Worm (Caenorhabditis elegans) whole organism, L2 larva: ENCODE data around the gene hot-9.
"Not testable (repeated sequence)": the region's sequence is repeated elsewhere in the genome, so short reads cannot be mapped to it uniquely, and the experiment has no call there.

Experiments
- crh-2 ChIP-seq: sonication (generic microtip); optimal IDR thresholded peaks from 2 replicates; lab custom pipeline; 2017; ENCODE audit warnings: missing biosample characterization, missing genetic modification characterization
- lin-39 ChIP-seq: fragments of 150-350 bp; optimal IDR thresholded peaks from 2 replicates; lab custom pipeline; 2014; ENCODE audit warnings: missing biosample characterization, missing genetic modification reagents, missing genetic modification characterization
- mdl-1 ChIP-seq, 2 experiments: fragments of 150-350 bp in 1 of 2; sonication (generic microtip) in 1 of 2; optimal IDR thresholded peaks; 2 replicates each; lab custom pipeline; 2017; ENCODE audit warnings: missing biosample characterization in 2 of 2, missing genetic modification characterization in 2 of 2
- nhr-237 ChIP-seq: fragments of 150-350 bp; optimal IDR thresholded peaks from 2 replicates; lab custom pipeline; 2014; ENCODE audit warnings: missing biosample characterization, missing genetic modification characterization
- snpc-4 ChIP-seq: fragments of 150-350 bp; optimal IDR thresholded peaks from 2 replicates; lab custom pipeline; 2014; ENCODE audit warnings: missing biosample characterization, missing genetic modification characterization
- unc-62 ChIP-seq: fragments of 150-350 bp; optimal IDR thresholded peaks from 2 replicates; lab custom pipeline; 2014; ENCODE audit warnings: missing biosample characterization, missing genetic modification reagents, missing genetic modification characterization
- ztf-11 ChIP-seq: sonication (generic microtip); optimal IDR thresholded peaks from 2 replicates; lab custom pipeline; 2017; ENCODE audit warnings: missing biosample characterization, missing genetic modification characterization

ce11 chrIV:5062278-5062677 lies 17.0 kb upstream of the hot-9 start, which contains the start of gene msp-57:
- not testable (repeated sequence) for TF ChIP-seq unc-62 (GFP tag; lab: Kevin White, UChicago); nhr-237 (tag; lab: Kevin White, UChicago); lin-39 (tag; lab: Kevin White, UChicago); crh-2; snpc-4; mdl-1 (tag; optimal IDR thresholded peaks at IDR 0.05; lab: Kevin White, UChicago); ztf-11 (tag; lab: Kevin White, UChicago)
